Fruit fly (Drosophila melanogaster): ENCODE data around the gene mtgo.

Gene mtgo

dm6 chr2L:16533386-16533773, 11.4 kb upstream of the mtgo start (continued):
- TF ChIP-seq CG4360 (GFP tag; IDR thresholded peaks at IDR 0.05) (peak; percentile 95), NC2α (GFP tag; optimal IDR thresholded peaks at IDR 0.05) (no peak), vnd (GFP tag; IDR thresholded peaks at IDR 0.05; ENCODE audit: partially characterized antibody) (no peak), CG11456 (GFP tag; IDR thresholded peaks at IDR 0.05) (peak; percentile 57; the same call in 2 of the 3 replicates), dm (GFP tag; optimal IDR thresholded peaks at IDR 0.05) (no peak), CG16779 (GFP tag; IDR thresholded peaks at IDR 0.05) (no peak), lbe (GFP tag; optimal IDR thresholded peaks at IDR 0.05) (no peak), D19B (GFP tag; optimal IDR thresholded peaks at IDR 0.05) (no peak), gem (tag; optimal IDR thresholded peaks at IDR 0.05) (no peak), abd-A (tag; optimal IDR thresholded peaks at IDR 0.05) (peak; percentile 86), sd (tag; optimal IDR thresholded peaks at IDR 0.05) (peak; percentile 74), CG13296 (GFP tag; optimal IDR thresholded peaks at IDR 0.05) (no peak), CG10274 (GFP tag; optimal IDR thresholded peaks at IDR 0.05) (no peak), Awh (GFP tag; IDR thresholded peaks at IDR 0.05) (no peak), CG17361 (GFP tag; IDR thresholded peaks at IDR 0.05) (peak; percentile 42; the same call in 1 of the 3 replicates), Hr3 (GFP tag; optimal IDR thresholded peaks at IDR 0.05) (no peak), CG15514 (GFP tag; optimal IDR thresholded peaks at IDR 0.05) (peak; percentile 28), CG7786 (GFP tag; optimal IDR thresholded peaks at IDR 0.05) (no peak), CG6683 (GFP tag; optimal IDR thresholded peaks at IDR 0.05) (no peak), zen2 (GFP tag; IDR thresholded peaks at IDR 0.05; ENCODE audit: partially characterized antibody) (no peak), Xbp1 (GFP tag; optimal IDR thresholded peaks at IDR 0.05) (no peak), CG42726 (GFP tag; IDR thresholded peaks at IDR 0.05; ENCODE audit: partially characterized antibody) (peak; percentile 76), HLH54F (GFP tag; optimal IDR thresholded peaks at IDR 0.05) (no peak), CG2199 (GFP tag; IDR thresholded peaks at IDR 0.05) (peak; percentile 80; the same call in 1 of the 3 replicates), kay (GFP tag; optimal IDR thresholded peaks at IDR 0.05) (peak; percentile 13), fd64A (GFP tag; optimal IDR thresholded peaks at IDR 0.05) (peak; percentile 32), phol (tag; optimal IDR thresholded peaks at IDR 0.05) (no peak), PHDP (tag; optimal IDR thresholded peaks at IDR 0.05) (no peak), org-1 (GFP tag; optimal IDR thresholded peaks at IDR 0.05) (no peak), Adf1 (GFP tag; IDR thresholded peaks at IDR 0.05) (peak; percentile 98; the same call in 1 of the 2 replicates), CG15269 (tag; optimal IDR thresholded peaks at IDR 0.05) (no peak), salm (tag; optimal IDR thresholded peaks at IDR 0.05) (no peak), CG14710 (tag; optimal IDR thresholded peaks at IDR 0.05) (no peak), Doc3 (GFP tag; IDR thresholded peaks at IDR 0.05; ENCODE audit: partially characterized antibody) (no peak), Bgb (GFP tag; IDR thresholded peaks at IDR 0.05; ENCODE audit: partially characterized antibody) (peak; percentile 71), Hsf (GFP tag; optimal IDR thresholded peaks at IDR 0.05) (no peak), CG3726 (GFP tag; IDR thresholded peaks at IDR 0.05) (no peak), lab (GFP tag; optimal IDR thresholded peaks at IDR 0.05) (peak; percentile 22), sim (GFP tag; IDR thresholded peaks at IDR 0.05) (no peak), CG8089 (GFP tag; optimal IDR thresholded peaks at IDR 0.05) (no peak), grn (GFP tag; optimal IDR thresholded peaks at IDR 0.05) (peak; percentile 15), CG17912 (GFP tag; optimal IDR thresholded peaks at IDR 0.05) (peak; percentile 18), otp (GFP tag; IDR thresholded peaks at IDR 0.05) (no peak; the same call in 2 of the 3 replicates), CG2678 (tag; optimal IDR thresholded peaks at IDR 0.05) (no peak), CG14441 (GFP tag; IDR thresholded peaks at IDR 0.05) (peak; percentile 11), cg (GFP tag; optimal IDR thresholded peaks at IDR 0.05) (peak; percentile 74), wdn (GFP tag; IDR thresholded peaks at IDR 0.05) (no peak), mld (GFP tag; IDR thresholded peaks at IDR 0.05; ENCODE audit: partially characterized antibody) (no peak), ham (GFP tag; IDR thresholded peaks at IDR 0.05) (0 out of 2 replicates have a peak, but pooled peaks have one; percentile 4), Hand (GFP tag; optimal IDR thresholded peaks at IDR 0.05) (no peak), repo (GFP tag; optimal IDR thresholded peaks at IDR 0.05) (no peak)

Data from whole organism, embryonic.